Worm (Caenorhabditis elegans) whole organism, L4/young adult: Measurements from ENCODE around the gene snr-6.

Source experiments
- W03F9.2 ChIP-seq: fragments of 150-350 bp; optimal IDR thresholded peaks from 2 replicates; lab custom pipeline; 2014; ENCODE audit warnings: missing biosample characterization, missing genetic modification characterization
- dao-5 ChIP-seq: sonication (generic microtip); optimal IDR thresholded peaks from 2 replicates; lab custom pipeline; 2016; ENCODE audit warnings: missing genotype, missing genetic modification characterization, moderate library complexity, missing compliant biosample characterization
- him-1 ChIP-seq: sonication (generic microtip); optimal IDR thresholded peaks from 2 replicates; lab custom pipeline; 2016; ENCODE audit warnings: missing genotype, missing genetic modification reagents, missing genetic modification characterization, missing compliant biosample characterization

DNA sequence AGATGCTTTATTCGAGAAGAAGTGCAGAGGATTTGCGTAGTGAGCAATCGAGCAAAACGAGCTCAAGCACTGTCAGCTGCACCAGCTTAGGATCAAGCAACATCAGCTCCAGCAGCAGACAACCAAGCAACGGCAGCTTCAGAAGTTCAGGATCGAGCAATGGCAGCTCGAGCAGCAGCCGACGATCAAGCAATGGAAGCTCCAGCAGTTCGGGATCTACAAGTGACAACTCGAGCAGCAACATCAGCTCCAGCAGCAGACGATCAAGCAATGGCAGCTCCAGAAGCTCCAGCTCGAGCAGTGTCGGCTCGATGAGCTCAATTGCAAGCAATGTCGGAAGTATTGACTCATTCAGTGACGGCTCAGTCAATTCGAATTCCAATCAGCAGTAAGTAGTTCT is 9.6 kb upstream of the snr-6 start:
- TF ChIP-seq dao-5 (tag; lab: Kevin White, UChicago): no peak
- TF ChIP-seq W03F9.2 (tag; lab: Kevin White, UChicago): no peak
- no peak for TF ChIP-seq him-1 (tag; lab: Kevin White, UChicago)
